Worm (Caenorhabditis elegans): ENCODE results near the gene T11F9.21.
A peak's percentile ranks its signal among the peaks of the same experiment; 100 is the strongest.

The T11F9.21 gene

ce11 chrV:11514677-11515076, 22.1 kb downstream of the T11F9.21 start, which contains the start of gene C55A6.6:
Gene C55A6.6 (minus strand): TSS chrV:11514737.
- no peak for TF ChIP-seq cog-1 (tag; optimal IDR thresholded peaks at IDR 0.05)
- no peak for TF ChIP-seq T22C8.4 (GFP tag; IDR thresholded peaks at IDR 0.05)
- no peak for TF ChIP-seq flt-1 (GFP tag; IDR thresholded peaks at IDR 0.05)
- no peak for TF ChIP-seq ztf-23 (GFP tag; IDR thresholded peaks at IDR 0.05)
- no peak for TF ChIP-seq med-1 (GFP tag; optimal IDR thresholded peaks at IDR 0.05; ENCODE audit: insufficient read depth)
- TF ChIP-seq ref-1 (GFP tag; conservative IDR thresholded peaks at IDR 0.05) = no peak
- TF ChIP-seq tab-1 (GFP tag; IDR thresholded peaks at IDR 0.05) = no peak
- no peak for TF ChIP-seq klf-2 (GFP tag; conservative IDR thresholded peaks at IDR 0.05)
- TF ChIP-seq ztf-29 (GFP tag; IDR thresholded peaks at IDR 0.05) = no peak

ce11 chrV:11515145-11515544, 22.6 kb downstream of the T11F9.21 start:
- TF ChIP-seq ref-1 (GFP tag; conservative IDR thresholded peaks at IDR 0.05) (no peak), ztf-29 (GFP tag; IDR thresholded peaks at IDR 0.05) (no peak), tab-1 (GFP tag; IDR thresholded peaks at IDR 0.05) (no peak), med-1 (GFP tag; optimal IDR thresholded peaks at IDR 0.05; ENCODE audit: insufficient read depth) (no peak), klf-2 (GFP tag; conservative IDR thresholded peaks at IDR 0.05) (no peak), cog-1 (tag; optimal IDR thresholded peaks at IDR 0.05) (no peak), flt-1 (GFP tag; IDR thresholded peaks at IDR 0.05) (no peak), T22C8.4 (GFP tag; IDR thresholded peaks at IDR 0.05) (no peak), ztf-23 (GFP tag; IDR thresholded peaks at IDR 0.05) (no peak)

ce11 chrV:11516141-11516591, 23.6 kb downstream of the T11F9.21 start, which contains the start of gene sdz-8:
Gene sdz-8 (minus strand): TSS chrV:11516191.
- no peak for TF ChIP-seq med-1 (GFP tag; optimal IDR thresholded peaks at IDR 0.05; ENCODE audit: insufficient read depth)

ce11 chrV:11517789-11518188, 25.2 kb downstream of the T11F9.21 start, which contains the start of gene C55A6.4:
Gene C55A6.4 (minus strand): TSS chrV:11517889.
- TF ChIP-seq tab-1 (GFP tag; IDR thresholded peaks at IDR 0.05) (no peak), ref-1 (GFP tag; conservative IDR thresholded peaks at IDR 0.05) (no peak), cog-1 (tag; optimal IDR thresholded peaks at IDR 0.05) (no peak)

- no peak for TF ChIP-seq ztf-23 (GFP tag; IDR thresholded peaks at IDR 0.05)
- no peak for TF ChIP-seq cog-1 (tag; optimal IDR thresholded peaks at IDR 0.05)
- TF ChIP-seq ztf-29 (GFP tag; IDR thresholded peaks at IDR 0.05) = no peak
- no peak for TF ChIP-seq klf-2 (GFP tag; conservative IDR thresholded peaks at IDR 0.05)
- TF ChIP-seq T22C8.4 (GFP tag; IDR thresholded peaks at IDR 0.05) = no peak
- TF ChIP-seq tab-1 (GFP tag; IDR thresholded peaks at IDR 0.05) = no peak
- TF ChIP-seq ref-1 (GFP tag; conservative IDR thresholded peaks at IDR 0.05) = no peak
- no peak for TF ChIP-seq flt-1 (GFP tag; IDR thresholded peaks at IDR 0.05)
- TF ChIP-seq med-1 (GFP tag; optimal IDR thresholded peaks at IDR 0.05; ENCODE audit: insufficient read depth) = no peak
Observed at ce11 chrV:11520215-11520614, 27.7 kb downstream of the T11F9.21 start, which contains the start of the genes C55A6.11 and C55A6.7. Gene C55A6.11 (plus strand): TSS chrV:11520515. Gene C55A6.7 (minus strand): TSS chrV:11520530.

ce11 chrV:11521448-11521847, 28.9 kb downstream of the T11F9.21 start, which contains the start of gene pafo-1:
Gene pafo-1 (plus strand): TSS chrV:11521703.
- TF ChIP-seq tab-1 (GFP tag; IDR thresholded peaks at IDR 0.05) (peak; percentile 30; the same call in 1 of the 2 replicates), cog-1 (tag; optimal IDR thresholded peaks at IDR 0.05) (peak; percentile 52), ztf-23 (GFP tag; IDR thresholded peaks at IDR 0.05) (peak; percentile 78), ref-1 (GFP tag; conservative IDR thresholded peaks at IDR 0.05) (no peak), ztf-29 (GFP tag; IDR thresholded peaks at IDR 0.05) (no peak), klf-2 (GFP tag; conservative IDR thresholded peaks at IDR 0.05) (no peak), flt-1 (GFP tag; IDR thresholded peaks at IDR 0.05) (peak; percentile 67; the same call in 1 of the 2 replicates), med-1 (GFP tag; optimal IDR thresholded peaks at IDR 0.05; ENCODE audit: insufficient read depth) (peak; percentile 27)

ce11 chrV:11525338-11525737, 32.8 kb downstream of the T11F9.21 start:
- TF ChIP-seq klf-2 (GFP tag; conservative IDR thresholded peaks at IDR 0.05) (no peak), ztf-23 (GFP tag; IDR thresholded peaks at IDR 0.05) (no peak)

ce11 chrV:11526927-11527491, 34.5 kb downstream of the T11F9.21 start:
- TF ChIP-seq med-1 (GFP tag; optimal IDR thresholded peaks at IDR 0.05; ENCODE audit: insufficient read depth) (no peak), ref-1 (GFP tag; conservative IDR thresholded peaks at IDR 0.05) (no peak), klf-2 (GFP tag; conservative IDR thresholded peaks at IDR 0.05) (no peak), flt-1 (GFP tag; IDR thresholded peaks at IDR 0.05) (no peak), tab-1 (GFP tag; IDR thresholded peaks at IDR 0.05) (no peak), ztf-29 (GFP tag; IDR thresholded peaks at IDR 0.05) (no peak), T22C8.4 (GFP tag; IDR thresholded peaks at IDR 0.05) (no peak), cog-1 (tag; optimal IDR thresholded peaks at IDR 0.05) (no peak), ztf-23 (GFP tag; IDR thresholded peaks at IDR 0.05) (no peak)

- no peak for TF ChIP-seq ztf-23 (GFP tag; IDR thresholded peaks at IDR 0.05)
- TF ChIP-seq klf-2 (GFP tag; conservative IDR thresholded peaks at IDR 0.05) = no peak
- TF ChIP-seq cog-1 (tag; optimal IDR thresholded peaks at IDR 0.05) = no peak
- TF ChIP-seq T22C8.4 (GFP tag; IDR thresholded peaks at IDR 0.05) = no peak
- no peak for TF ChIP-seq flt-1 (GFP tag; IDR thresholded peaks at IDR 0.05)
- TF ChIP-seq tab-1 (GFP tag; IDR thresholded peaks at IDR 0.05) = no peak
- TF ChIP-seq ref-1 (GFP tag; conservative IDR thresholded peaks at IDR 0.05) = no peak
- TF ChIP-seq ztf-29 (GFP tag; IDR thresholded peaks at IDR 0.05) = no peak
- TF ChIP-seq med-1 (GFP tag; optimal IDR thresholded peaks at IDR 0.05; ENCODE audit: insufficient read depth) = no peak
Observed at ce11 chrV:11527531-11527930, 35.0 kb downstream of the T11F9.21 start, which contains the start of gene ccch-1. Gene ccch-1 (plus strand): TSS chrV:11527831.

- TF ChIP-seq tab-1 (GFP tag; IDR thresholded peaks at IDR 0.05) (no peak), ztf-29 (GFP tag; IDR thresholded peaks at IDR 0.05) (no peak), ztf-23 (GFP tag; IDR thresholded peaks at IDR 0.05) (no peak), T22C8.4 (GFP tag; IDR thresholded peaks at IDR 0.05) (no peak)
Observed at ce11 chrV:11528633-11529327, 36.2 kb downstream of the T11F9.21 start.

All from whole organism, midembryonic.